Worm (Caenorhabditis elegans): Measurements from ENCODE around the gene glb-11.

ce11 chrIII:3978438-3978837 lies 13.6 kb downstream of the glb-11 start:
- no peak for TF ChIP-seq lsy-2 (tag; optimal IDR thresholded peaks at IDR 0.05)
- TF ChIP-seq lin-13 (GFP tag; optimal IDR thresholded peaks at IDR 0.05) = no peak
- TF ChIP-seq ama-1 (optimal IDR thresholded peaks at IDR 0.05) = no peak
- no peak for TF ChIP-seq aly-2 (tag; optimal IDR thresholded peaks at IDR 0.05)
- no peak for TF ChIP-seq elt-1 (tag; optimal IDR thresholded peaks at IDR 0.05)
- no peak for TF ChIP-seq ceh-82 (tag; optimal IDR thresholded peaks at IDR 0.05)
- no peak for TF ChIP-seq sem-4 (tag; optimal IDR thresholded peaks at IDR 0.05)
- TF ChIP-seq ceh-16 (tag; optimal IDR thresholded peaks at IDR 0.05) = no peak
- TF ChIP-seq snpc-4 (tag; optimal IDR thresholded peaks at IDR 0.05) = no peak
- no peak for TF ChIP-seq nhr-77 (tag; optimal IDR thresholded peaks at IDR 0.05)
- TF ChIP-seq nhr-237 (tag; optimal IDR thresholded peaks at IDR 0.05) = no peak
- no peak for TF ChIP-seq skn-1 (tag; optimal IDR thresholded peaks at IDR 0.05)
- TF ChIP-seq unc-39 (tag; optimal IDR thresholded peaks at IDR 0.05) = no peak
- no peak for TF ChIP-seq unc-62 (GFP tag; optimal IDR thresholded peaks at IDR 0.05)
